Worm (Caenorhabditis elegans): ENCODE results near the gene str-4.

- TF ChIP-seq ceh-39 (tag; optimal IDR thresholded peaks at IDR 0.05): no peak
- TF ChIP-seq elt-3 (tag; optimal IDR thresholded peaks at IDR 0.05): no peak
- no peak for TF ChIP-seq nhr-2 (tag; optimal IDR thresholded peaks at IDR 0.05)
- TF ChIP-seq nhr-237 (tag; optimal IDR thresholded peaks at IDR 0.05): no peak
- TF ChIP-seq ztf-11 (tag; optimal IDR thresholded peaks at IDR 0.05): no peak
- no peak for TF ChIP-seq mab-5 (tag; optimal IDR thresholded peaks at IDR 0.05)
Measured at ce11 chrV:13301443-13301842, 38.1 kb downstream of the str-4 start, which contains the start of gene ceh-79.
